Fruit fly (Drosophila melanogaster) whole organism: Measurements from ENCODE around the gene Ak1.

Experiments used
- CG8478 ChIP-seq: fragments of >200 bp; optimal IDR thresholded peaks from 2 replicates; lab custom pipeline; 2018; ENCODE audit warnings: inconsistent platforms
- Dll ChIP-seq: fragments of >200 bp; optimal IDR thresholded peaks from 2 replicates; lab custom pipeline; 2017
- EcR ChIP-seq, 2 experiments: fragments of >200 bp; optimal IDR thresholded peaks; 2 replicates each; lab custom pipeline; 2017; ENCODE audit warnings: missing biosample characterization in 2 of 2, missing genetic modification characterization in 2 of 2, missing genetic modification reagents in 2 of 2
- pan ChIP-seq: fragments of >200 bp; optimal IDR thresholded peaks from 2 replicates; lab custom pipeline; 2017
- psq ChIP-seq: fragments of >200 bp; optimal IDR thresholded peaks from 2 replicates; lab custom pipeline; 2017
- usp ChIP-seq: fragments of >200 bp; optimal IDR thresholded peaks from 2 replicates; lab custom pipeline; 2017; ENCODE audit warnings: missing biosample characterization, missing genetic modification characterization, mixed read lengths

DNA sequence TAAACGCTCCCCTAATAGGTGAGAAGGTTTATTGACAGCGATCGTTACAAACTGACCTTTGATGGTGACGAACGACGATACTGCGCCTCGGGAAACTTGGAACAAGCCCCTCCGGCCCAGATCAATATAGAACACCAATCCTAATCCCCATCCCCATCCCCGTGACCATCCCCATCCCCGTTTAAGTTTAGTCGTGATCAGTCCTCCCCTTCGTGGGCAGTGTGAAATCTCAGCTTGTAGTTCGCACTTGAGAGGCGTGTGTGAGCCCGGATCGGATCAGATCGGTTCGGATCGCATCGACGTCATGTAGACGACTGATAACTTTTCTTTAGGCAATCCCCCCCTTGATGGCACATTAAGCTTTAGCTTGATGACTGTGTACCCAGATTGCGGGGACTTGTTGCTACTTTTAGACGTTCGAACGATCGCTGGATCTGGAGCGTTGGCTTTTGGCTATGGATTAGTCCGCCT lies 19.3 kb downstream of the Ak1 start, which contains the start of gene Miox:
- TF ChIP-seq pan (lab: Kevin White, UChicago) (no peak), usp (GFP tag; lab: Kevin White, UChicago) (no peak), psq (lab: Kevin White, UChicago) (no peak), Dll (no peak), CG8478 (lab: Kevin White, UChicago) (no peak), EcR (GFP tag; optimal IDR thresholded peaks at IDR 0.05; lab: Kevin White, UChicago) (no peak)
